Worm (Caenorhabditis elegans) whole organism, L2 larva: ENCODE measurements around the gene ncs-1.

Experiments used
- C34F6.9 ChIP-seq: fragments of 150-350 bp; optimal IDR thresholded peaks from 2 replicates; lab custom pipeline; 2014; ENCODE audit warnings: missing biosample characterization, missing genetic modification characterization
- F13H6.1 ChIP-seq: sonication (generic microtip); optimal IDR thresholded peaks from 2 replicates; lab custom pipeline; 2016; ENCODE audit warnings: missing genetic modification characterization, missing compliant biosample characterization
- R02D3.7 ChIP-seq: fragments of 150-350 bp; optimal IDR thresholded peaks from 2 replicates; lab custom pipeline; 2014; ENCODE audit warnings: missing biosample characterization, missing genetic modification characterization
- alr-1 ChIP-seq: fragments of 150-350 bp; optimal IDR thresholded peaks from 2 replicates; lab custom pipeline; 2014; ENCODE audit warnings: missing biosample characterization, missing genetic modification characterization
- aly-2 ChIP-seq: fragments of 150-350 bp; optimal IDR thresholded peaks from 2 replicates; lab custom pipeline; 2014; ENCODE audit warnings: missing biosample characterization, missing genetic modification characterization
- blmp-1 ChIP-seq: sonication (generic microtip); optimal IDR thresholded peaks from 2 replicates; lab custom pipeline; 2017; ENCODE audit warnings: missing genetic modification characterization, mild to moderate bottlenecking, missing compliant biosample characterization, antibody characterized with exemption, moderate library complexity; ENCODE audit not compliant: insufficient read depth
- ceh-16 ChIP-seq: fragments of 150-350 bp; optimal IDR thresholded peaks from 2 replicates; lab custom pipeline; 2014; ENCODE audit warnings: missing biosample characterization, missing genetic modification characterization
- ceh-82 ChIP-seq: fragments of 150-350 bp; optimal IDR thresholded peaks from 2 replicates; lab custom pipeline; 2014; ENCODE audit warnings: missing biosample characterization, missing genetic modification characterization
- crh-2 ChIP-seq: sonication (generic microtip); optimal IDR thresholded peaks from 2 replicates; lab custom pipeline; 2017; ENCODE audit warnings: missing biosample characterization, missing genetic modification characterization
- dmd-4 ChIP-seq: sonication (generic microtip); optimal IDR thresholded peaks from 2 replicates; lab custom pipeline; 2017; ENCODE audit warnings: missing biosample characterization, missing genetic modification characterization
- egl-27 ChIP-seq: sonication (generic microtip); optimal IDR thresholded peaks from 3 replicates; lab custom pipeline; 2017; ENCODE audit warnings: missing biosample characterization, missing genetic modification reagents, missing genetic modification characterization
- elt-3 ChIP-seq: sonication (generic microtip); optimal IDR thresholded peaks from 2 replicates; lab custom pipeline; 2017; ENCODE audit warnings: missing biosample characterization, missing genetic modification characterization
- fos-1 ChIP-seq: fragments of 150-350 bp; optimal IDR thresholded peaks from 2 replicates; lab custom pipeline; 2014; ENCODE audit warnings: missing biosample characterization, missing genetic modification characterization
- gmeb-1 ChIP-seq: fragments of 150-350 bp; optimal IDR thresholded peaks from 2 replicates; lab custom pipeline; 2014; ENCODE audit warnings: missing biosample characterization, missing genetic modification characterization
- lin-11 ChIP-seq: fragments of 150-350 bp; sonication (generic microtip); optimal IDR thresholded peaks from 2 replicates; lab custom pipeline; 2014; ENCODE audit warnings: missing biosample characterization, missing genetic modification characterization, inconsistent platforms, mixed read lengths
- lin-39 ChIP-seq: fragments of 150-350 bp; optimal IDR thresholded peaks from 2 replicates; lab custom pipeline; 2014; ENCODE audit warnings: missing biosample characterization, missing genetic modification reagents, missing genetic modification characterization
- mab-5 ChIP-seq: fragments of 150-350 bp; optimal IDR thresholded peaks from 2 replicates; lab custom pipeline; 2014; ENCODE audit warnings: missing biosample characterization, missing genetic modification characterization
- mdl-1 ChIP-seq, 2 experiments: fragments of 150-350 bp in 1 of 2; sonication (generic microtip) in 1 of 2; optimal IDR thresholded peaks; 2 replicates each; lab custom pipeline; 2017; ENCODE audit warnings: missing biosample characterization in 2 of 2, missing genetic modification characterization in 2 of 2
- nhr-10 ChIP-seq: sonication (generic microtip); optimal IDR thresholded peaks from 2 replicates; lab custom pipeline; 2017; ENCODE audit warnings: missing biosample characterization, missing genetic modification characterization
- nhr-11 ChIP-seq: fragments of 150-350 bp; optimal IDR thresholded peaks from 2 replicates; lab custom pipeline; 2014; ENCODE audit warnings: missing biosample characterization, missing genetic modification characterization
- nhr-12 ChIP-seq: fragments of 150-350 bp; optimal IDR thresholded peaks from 2 replicates; lab custom pipeline; 2014; ENCODE audit warnings: missing biosample characterization, missing genetic modification characterization
- nhr-129 ChIP-seq: fragments of 150-350 bp; optimal IDR thresholded peaks from 2 replicates; lab custom pipeline; 2014; ENCODE audit warnings: missing biosample characterization, missing genetic modification characterization
- nhr-21 ChIP-seq: fragments of 150-350 bp; optimal IDR thresholded peaks from 2 replicates; lab custom pipeline; 2014; ENCODE audit warnings: missing biosample characterization, missing genetic modification characterization
- nhr-237 ChIP-seq: fragments of 150-350 bp; optimal IDR thresholded peaks from 2 replicates; lab custom pipeline; 2014; ENCODE audit warnings: missing biosample characterization, missing genetic modification characterization
- nhr-6 ChIP-seq: fragments of 150-350 bp; optimal IDR thresholded peaks from 2 replicates; lab custom pipeline; 2014; ENCODE audit warnings: missing biosample characterization, missing genetic modification characterization
- nhr-77 ChIP-seq: fragments of 150-350 bp; optimal IDR thresholded peaks from 2 replicates; lab custom pipeline; 2014; ENCODE audit warnings: missing biosample characterization, missing genetic modification characterization
- peb-1 ChIP-seq: fragments of 150-350 bp; optimal IDR thresholded peaks from 2 replicates; lab custom pipeline; 2014; ENCODE audit warnings: missing biosample characterization, missing genetic modification characterization
- sem-4 ChIP-seq: fragments of 150-350 bp; optimal IDR thresholded peaks from 2 replicates; lab custom pipeline; 2014; ENCODE audit warnings: missing biosample characterization, missing genetic modification reagents, missing genetic modification characterization
- skn-1 ChIP-seq: sonication (generic microtip); optimal IDR thresholded peaks from 2 replicates; lab custom pipeline; 2017; ENCODE audit warnings: missing biosample characterization, missing genetic modification characterization
- sma-3 ChIP-seq: sonication (generic microtip); optimal IDR thresholded peaks from 2 replicates; lab custom pipeline; 2016; ENCODE audit warnings: missing genetic modification reagents, missing genetic modification characterization, missing compliant biosample characterization
- sma-9 ChIP-seq, 2 experiments: fragments of 150-350 bp in 1 of 2; sonication (generic microtip) in 1 of 2; optimal IDR thresholded peaks; 2 replicates each; lab custom pipeline; 2014 to 2016; ENCODE audit warnings: missing genetic modification characterization in 2 of 2, mild to moderate bottlenecking in 1 of 2, missing biosample characterization in 1 of 2, missing compliant biosample characterization in 1 of 2, missing genetic modification reagents in 1 of 2, moderate library complexity in 1 of 2
- snpc-4 ChIP-seq: fragments of 150-350 bp; optimal IDR thresholded peaks from 2 replicates; lab custom pipeline; 2014; ENCODE audit warnings: missing biosample characterization, missing genetic modification characterization
- unc-39 ChIP-seq: fragments of 150-350 bp; optimal IDR thresholded peaks from 2 replicates; lab custom pipeline; 2014; ENCODE audit warnings: missing biosample characterization, missing genetic modification characterization
- unc-55 ChIP-seq: fragments of 150-350 bp; sonication (generic microtip); optimal IDR thresholded peaks from 3 replicates; lab custom pipeline; 2014; ENCODE audit warnings: missing biosample characterization, missing genetic modification reagents, missing genetic modification characterization
- unc-62 ChIP-seq: fragments of 150-350 bp; optimal IDR thresholded peaks from 2 replicates; lab custom pipeline; 2014; ENCODE audit warnings: missing biosample characterization, missing genetic modification reagents, missing genetic modification characterization
- ztf-11 ChIP-seq: sonication (generic microtip); optimal IDR thresholded peaks from 2 replicates; lab custom pipeline; 2017; ENCODE audit warnings: missing biosample characterization, missing genetic modification characterization
- ztf-4 ChIP-seq: fragments of 150-350 bp; optimal IDR thresholded peaks from 2 replicates; lab custom pipeline; 2014; ENCODE audit warnings: missing biosample characterization, missing genetic modification characterization

ncs-1 gene

ce11 chrX:949466-949865 is 13.6 kb downstream of the ncs-1 start (continued):
- no peak for TF ChIP-seq nhr-11
- peak; percentile 95 for TF ChIP-seq sma-9 (GFP tag; optimal IDR thresholded peaks at IDR 0.05; lab: Kevin White, UChicago)
- no peak for TF ChIP-seq sma-9 (tag; optimal IDR thresholded peaks at IDR 0.05; lab: Kevin White, UChicago)
- no peak for TF ChIP-seq dmd-4 (tag; lab: Kevin White, UChicago)
- TF ChIP-seq lin-11 (tag; lab: Kevin White, UChicago), result peak; percentile 83
- peak; percentile 83 for TF ChIP-seq ztf-4
- TF ChIP-seq lin-39, result peak; percentile 71
- peak; percentile 96 for TF ChIP-seq F13H6.1 (tag; lab: Kevin White, UChicago)
- peak; percentile 58 for TF ChIP-seq unc-39 (tag; lab: Kevin White, UChicago)

- TF ChIP-seq gmeb-1 (tag; lab: Kevin White, UChicago) (no peak), unc-39 (tag; lab: Kevin White, UChicago) (no peak), snpc-4 (tag; lab: Kevin White, UChicago) (no peak), sma-3 (GFP tag; lab: Kevin White, UChicago) (no peak), fos-1 (tag; lab: Kevin White, UChicago) (no peak), nhr-10 (no peak), crh-2 (tag; lab: Kevin White, UChicago) (no peak), C34F6.9 (tag; lab: Kevin White, UChicago) (no peak), ceh-16 (no peak), nhr-6 (tag; lab: Kevin White, UChicago) (no peak), skn-1 (tag; lab: Kevin White, UChicago) (no peak), mdl-1 (tag; optimal IDR thresholded peaks at IDR 0.05; lab: Kevin White, UChicago) (no peak)
Measured at ce11 chrX:948783-949182, 14.3 kb downstream of the ncs-1 start, which contains the start of gene sms-2. sms-2 (minus strand) TSS chrX:948883.

- TF ChIP-seq peb-1 (tag; lab: Kevin White, UChicago) (no peak), nhr-237 (no peak), snpc-4 (tag; lab: Kevin White, UChicago) (no peak), ceh-82 (no peak), ztf-4 (no peak), skn-1 (tag; lab: Kevin White, UChicago) (no peak)
- TF ChIP-seq, all 48 proteins: peak for 0
Measured at ce11 chrX:947885-948284, 15.2 kb downstream of the ncs-1 start.

- TF ChIP-seq nhr-10 (no peak), unc-55 (GFP tag; lab: Kevin White, UChicago) (no peak), fos-1 (tag; lab: Kevin White, UChicago) (peak; percentile 25), ztf-4 (no peak), sem-4 (no peak), nhr-21 (tag; lab: Kevin White, UChicago) (no peak), crh-2 (tag; lab: Kevin White, UChicago) (peak; percentile 64), mab-5 (no peak), nhr-11 (no peak), ztf-11 (no peak), nhr-77 (tag; lab: Kevin White, UChicago) (no peak), aly-2 (tag; lab: Kevin White, UChicago) (no peak), snpc-4 (tag; lab: Kevin White, UChicago) (no peak), sma-3 (GFP tag; lab: Kevin White, UChicago) (peak; percentile 2), unc-39 (tag; lab: Kevin White, UChicago) (no peak)
Measured at ce11 chrX:945669-946068, 17.4 kb downstream of the ncs-1 start.

- no peak for TF ChIP-seq sma-3 (GFP tag; lab: Kevin White, UChicago)
- TF ChIP-seq fos-1 (tag; lab: Kevin White, UChicago), result peak; percentile 75
- TF ChIP-seq, all 48 proteins: peak for 1
Measured at ce11 chrX:938269-938883, 24.7 kb downstream of the ncs-1 start, which contains the start of gene F53H8.3. F53H8.3 (plus strand) TSS chrX:938543.

- TF ChIP-seq snpc-4 (tag; lab: Kevin White, UChicago) (peak; percentile 73), peb-1 (tag; lab: Kevin White, UChicago) (no peak)
Measured at ce11 chrX:936013-936412, 27.1 kb downstream of the ncs-1 start.

- TF ChIP-seq mab-5 (no peak), R02D3.7 (tag; lab: Kevin White, UChicago) (no peak), nhr-10 (no peak), nhr-129 (tag; lab: Kevin White, UChicago) (no peak), alr-1 (no peak), lin-39 (no peak), unc-62 (GFP tag; lab: Kevin White, UChicago) (no peak), F13H6.1 (tag; lab: Kevin White, UChicago) (no peak), nhr-12 (tag; lab: Kevin White, UChicago) (no peak), egl-27 (tag; lab: Kevin White, UChicago) (no peak), blmp-1 (tag; lab: Kevin White, UChicago) (no peak), elt-3 (tag; lab: Kevin White, UChicago) (no peak), nhr-6 (tag; lab: Kevin White, UChicago) (no peak), dmd-4 (tag; lab: Kevin White, UChicago) (no peak)
- TF ChIP-seq, all 48 proteins: peak for 0
Measured at ce11 chrX:933504-933903, 29.6 kb downstream of the ncs-1 start, which contains the start of gene F35H12.1. F35H12.1 (plus strand) TSS chrX:933804.
